Worm (Caenorhabditis elegans): Measurements from ENCODE around the gene C45B2.8.

DNA sequence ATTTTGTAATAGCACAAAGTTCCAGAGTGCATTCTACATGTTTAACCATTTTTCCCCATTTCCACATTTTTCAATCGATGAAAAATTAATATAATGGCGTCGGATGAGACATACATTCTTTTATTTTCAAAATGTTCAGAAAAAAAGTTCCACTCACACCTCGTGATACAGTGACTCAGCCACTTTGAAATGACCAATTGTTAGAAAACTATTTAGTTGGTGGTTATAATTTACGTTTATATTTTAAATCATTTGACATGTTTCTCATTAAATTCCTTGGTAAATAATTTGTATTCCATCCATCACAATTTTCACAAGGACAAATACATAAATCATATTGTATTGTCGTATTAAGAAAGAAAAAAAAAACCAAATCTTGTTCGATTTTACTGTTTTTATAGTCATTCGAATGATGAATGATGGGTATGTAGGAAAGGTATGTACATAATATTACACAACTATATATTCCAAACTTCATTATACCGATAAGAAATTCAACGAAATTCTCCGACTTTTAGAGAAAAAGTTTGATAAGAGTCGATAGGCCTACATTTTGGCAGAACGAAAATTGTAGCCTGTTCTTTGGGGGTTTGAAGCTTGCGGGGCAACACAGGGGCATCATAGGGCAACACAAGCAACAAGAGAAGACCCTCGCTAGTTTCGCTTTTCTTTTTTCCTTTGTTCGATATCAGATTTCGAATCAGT, 12.8 kb downstream of the C45B2.8 start:
- no peak for TF ChIP-seq him-1 (tag; optimal IDR thresholded peaks at IDR 0.05)
- TF ChIP-seq dao-5 (tag; optimal IDR thresholded peaks at IDR 0.05) = no peak

Data from whole organism, L4/young adult.